Worm (Caenorhabditis elegans) whole organism, late embryonic: Measurements from ENCODE around the gene lgc-34.

Experiments used
- ama-1 ChIP-seq: fragments of 150-350 bp; optimal IDR thresholded peaks from 2 replicates; lab custom pipeline; 2014
- fax-1 ChIP-seq: sonication (generic microtip); optimal IDR thresholded peaks from 2 replicates; lab custom pipeline; 2016; ENCODE audit warnings: missing genotype, missing genetic modification characterization, missing compliant biosample characterization
- lim-6 ChIP-seq: sonication (generic microtip); optimal IDR thresholded peaks from 2 replicates; lab custom pipeline; 2016; ENCODE audit warnings: missing genetic modification characterization, missing compliant biosample characterization
- nfya-1 ChIP-seq: sonication (generic microtip); optimal IDR thresholded peaks from 2 replicates; lab custom pipeline; 2017; ENCODE audit warnings: missing genetic modification characterization, mild to moderate bottlenecking, missing compliant biosample characterization, antibody characterized with exemption, moderate library complexity
- pax-1 ChIP-seq: fragments of 150-350 bp; optimal IDR thresholded peaks from 2 replicates; lab custom pipeline; 2014; ENCODE audit warnings: missing biosample characterization, missing genetic modification characterization
- ttx-3 ChIP-seq: sonication (generic microtip); optimal IDR thresholded peaks from 2 replicates; lab custom pipeline; 2016; ENCODE audit warnings: missing genetic modification reagents, missing genetic modification characterization, missing compliant biosample characterization
- unc-3 ChIP-seq, 2 experiments: fragments of 200-800 bp in 1 of 2; sonication (Bioruptor generic) in 1 of 2; sonication (generic microtip) in 1 of 2; conservative IDR thresholded peaks in 1 of 2; optimal IDR thresholded peaks in 1 of 2; 2 replicates each; pipeline versions ENCODE4 v1.3.6 to Lab custom; 2016 to 2022; ENCODE audit warnings: missing compliant biosample characterization in 2 of 2, missing genetic modification characterization in 2 of 2, missing genetic modification reagents in 1 of 2

DNA sequence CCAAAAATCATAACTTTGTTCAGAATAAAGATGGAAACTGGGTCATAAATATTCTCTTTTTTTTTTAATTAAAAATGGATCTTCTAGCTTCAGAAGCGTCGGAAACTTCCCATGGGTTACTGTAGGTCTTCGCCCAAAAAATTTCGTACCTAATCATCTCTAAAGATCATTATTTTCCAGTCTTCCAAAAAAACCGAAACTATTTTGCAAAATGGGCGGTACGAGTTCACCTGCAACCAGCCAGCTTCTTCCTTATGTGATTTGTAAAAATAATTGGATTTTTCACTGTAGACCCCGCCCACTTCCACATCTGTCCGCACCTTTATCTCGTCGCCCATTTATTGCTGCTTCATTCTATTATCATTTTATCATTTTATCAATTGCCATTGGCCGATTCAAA lies 20.0 kb downstream of the lgc-34 start, which contains the start of gene mlt-10:
- TF ChIP-seq ama-1 (lab: Kevin White, UChicago) = no peak
- TF ChIP-seq lim-6 (tag; lab: Kevin White, UChicago) = no peak
- no peak for TF ChIP-seq unc-3 (GFP tag; conservative IDR thresholded peaks at IDR 0.05; lab: Robert Waterston, UW)
- no peak for TF ChIP-seq unc-3 (tag; optimal IDR thresholded peaks at IDR 0.05; lab: Kevin White, UChicago)
- no peak for TF ChIP-seq fax-1
- TF ChIP-seq nfya-1 (tag; lab: Kevin White, UChicago) = no peak
- no peak for TF ChIP-seq pax-1 (tag; lab: Kevin White, UChicago)
- TF ChIP-seq ttx-3 (tag; lab: Kevin White, UChicago) = no peak
